Fruit fly (Drosophila melanogaster): ENCODE results near the gene CG31954.

dm6 chr2L:3482712-3483111 is 27.2 kb downstream of the CG31954 start:
- TF ChIP-seq CG8478 (optimal IDR thresholded peaks at IDR 0.05) (no peak), CTCF (optimal IDR thresholded peaks at IDR 0.05) (no peak)

Data from S2 (cell line).